Worm (Caenorhabditis elegans) whole organism, young adult: Measurements from ENCODE around the gene ZK84.2.

Source experiments
- B0035.1 ChIP-seq: sonication (generic microtip); optimal IDR thresholded peaks from 2 replicates; lab custom pipeline; 2016; ENCODE audit warnings: missing genetic modification characterization, mild to moderate bottlenecking, missing compliant biosample characterization, missing genotype, missing genetic modification reagents
- B0261.1 ChIP-seq: sonication (generic microtip); optimal IDR thresholded peaks from 2 replicates; lab custom pipeline; 2016; ENCODE audit warnings: mild to moderate bottlenecking, missing genetic modification characterization, moderate library complexity, missing compliant biosample characterization
- F10E7.11 ChIP-seq: sonication (generic microtip); optimal IDR thresholded peaks from 2 replicates; lab custom pipeline; 2017; ENCODE audit warnings: mild to moderate bottlenecking, missing genetic modification characterization, moderate library complexity, missing compliant biosample characterization
- F22D6.2 ChIP-seq: sonication (generic microtip); optimal IDR thresholded peaks from 2 replicates; lab custom pipeline; 2016; ENCODE audit warnings: mild to moderate bottlenecking, missing genetic modification characterization, missing compliant biosample characterization
- F37B4.10 ChIP-seq: fragments of 200-800 bp; sonication (Bioruptor generic); IDR thresholded peaks from 2 replicates; pipeline ENCODE4 v1.3.6; 2022; ENCODE audit warnings: missing genetic modification characterization, missing compliant biosample characterization
- F39B2.1 ChIP-seq: fragments of 200-800 bp; sonication (Bioruptor generic); IDR thresholded peaks from 2 replicates; pipeline ENCODE4 v1.3.6; 2022; ENCODE audit warnings: missing genetic modification reagents, missing genetic modification characterization, missing compliant biosample characterization
- F57C9.4 ChIP-seq: sonication (generic microtip); optimal IDR thresholded peaks from 2 replicates; lab custom pipeline; 2017; ENCODE audit warnings: mild to moderate bottlenecking, missing genetic modification characterization, missing compliant biosample characterization
- K12H6.12 ChIP-seq: fragments of 200-800 bp; sonication (Bioruptor generic); optimal IDR thresholded peaks from 2 replicates; lab custom pipeline; 2018; ENCODE audit warnings: mild to moderate bottlenecking, missing genetic modification characterization, missing compliant biosample characterization
- Y95B8A.8 ChIP-seq: fragments of 200-800 bp; sonication (Bioruptor generic); IDR thresholded peaks from 2 replicates; pipeline ENCODE4 v1.3.6; 2022; ENCODE audit warnings: missing genetic modification reagents, missing genetic modification characterization, missing compliant biosample characterization
- attf-3 ChIP-seq: fragments of 200-800 bp; sonication (Bioruptor generic); conservative IDR thresholded peaks from 2 replicates; pipeline ENCODE4 v1.3.6; 2022; ENCODE audit warnings: missing genetic modification reagents, missing genetic modification characterization, missing compliant biosample characterization
- attf-6 ChIP-seq: fragments of 200-800 bp; sonication (Bioruptor generic); IDR thresholded peaks from 2 replicates; pipeline ENCODE4 v1.3.6; 2022; ENCODE audit warnings: missing genetic modification reagents, missing genetic modification characterization, missing compliant biosample characterization
- ccch-3 ChIP-seq: fragments of 200-800 bp; sonication (Bioruptor generic); optimal IDR thresholded peaks from 2 replicates; lab custom pipeline; 2018; ENCODE audit warnings: mild to moderate bottlenecking, missing genetic modification characterization, missing compliant biosample characterization
- cebp-1 ChIP-seq, 2 experiments: fragments of 200-800 bp in 1 of 2; sonication (Bioruptor generic) in 1 of 2; sonication (generic microtip) in 1 of 2; IDR thresholded peaks in 1 of 2; optimal IDR thresholded peaks in 1 of 2; 2 replicates each; pipeline versions ENCODE4 v1.3.6 to Lab custom; 2017 to 2022; ENCODE audit warnings: missing compliant biosample characterization in 2 of 2, missing genetic modification characterization in 2 of 2, mild to moderate bottlenecking in 1 of 2, missing genetic modification reagents in 1 of 2, moderate library complexity in 1 of 2
- ceh-27 ChIP-seq: fragments of 200-800 bp; sonication (Bioruptor generic); optimal IDR thresholded peaks from 2 replicates; lab custom pipeline; 2018; ENCODE audit warnings: mild to moderate bottlenecking, missing genetic modification characterization, moderate library complexity, missing compliant biosample characterization
- chd-7 ChIP-seq: sonication (generic microtip); optimal IDR thresholded peaks from 2 replicates; lab custom pipeline; 2016; ENCODE audit warnings: mild to moderate bottlenecking, missing genetic modification characterization, moderate library complexity, missing compliant biosample characterization
- die-1 ChIP-seq: sonication (generic microtip); optimal IDR thresholded peaks from 2 replicates; lab custom pipeline; 2016; ENCODE audit warnings: missing genotype, mild to moderate bottlenecking, missing genetic modification characterization, missing compliant biosample characterization
- dpff-1 ChIP-seq: sonication (generic microtip); optimal IDR thresholded peaks from 2 replicates; lab custom pipeline; 2017; ENCODE audit warnings: mild to moderate bottlenecking, missing genetic modification characterization, missing compliant biosample characterization
- dpl-1 ChIP-seq: fragments of 150-350 bp; optimal IDR thresholded peaks from 2 replicates; lab custom pipeline; 2014; ENCODE audit warnings: missing biosample characterization, missing genetic modification reagents, missing genetic modification characterization
- egrh-3 ChIP-seq: fragments of 200-800 bp; sonication (Bioruptor generic); IDR thresholded peaks from 2 replicates; pipeline ENCODE4 v1.3.6; 2022; ENCODE audit warnings: missing genetic modification reagents, missing genetic modification characterization, missing compliant biosample characterization
- ekl-4 ChIP-seq: fragments of 200-800 bp; sonication (Bioruptor generic); IDR thresholded peaks from 2 replicates; pipeline ENCODE4 v1.3.6; 2022; ENCODE audit warnings: missing genetic modification reagents, missing genetic modification characterization, missing compliant biosample characterization
- fkh-3 ChIP-seq: sonication (generic microtip); optimal IDR thresholded peaks from 2 replicates; lab custom pipeline; 2016; ENCODE audit warnings: mild to moderate bottlenecking, missing genetic modification characterization, missing compliant biosample characterization
- him-1 ChIP-seq: sonication (generic microtip); optimal IDR thresholded peaks from 2 replicates; lab custom pipeline; 2016; ENCODE audit warnings: missing genotype, missing genetic modification reagents, missing genetic modification characterization, missing compliant biosample characterization
- hmg-1.2 ChIP-seq: fragments of 200-800 bp; sonication (Bioruptor generic); IDR thresholded peaks from 2 replicates; pipeline ENCODE4 v1.3.6; 2022; ENCODE audit warnings: missing genetic modification reagents, missing genetic modification characterization, missing compliant biosample characterization
- hrde-1 ChIP-seq: sonication (generic microtip); optimal IDR thresholded peaks from 2 replicates; lab custom pipeline; 2016; ENCODE audit warnings: missing genetic modification characterization, mild to moderate bottlenecking, missing compliant biosample characterization, moderate library complexity, missing genotype, missing genetic modification reagents, borderline replicate concordance
- let-526 ChIP-seq: fragments of 200-800 bp; sonication (Bioruptor generic); IDR thresholded peaks from 2 replicates; pipeline ENCODE4 v1.3.6; 2022; ENCODE audit warnings: missing genetic modification reagents, missing genetic modification characterization, missing compliant biosample characterization
- lir-1 ChIP-seq: fragments of 200-800 bp; sonication (Bioruptor generic); conservative IDR thresholded peaks from 2 replicates; pipeline ENCODE4 v1.3.6; 2022; ENCODE audit warnings: missing genetic modification reagents, missing genetic modification characterization, missing compliant biosample characterization
- madf-3 ChIP-seq: fragments of 200-800 bp; sonication (Bioruptor generic); IDR thresholded peaks from 2 replicates; pipeline ENCODE4 v1.3.6; 2022; ENCODE audit warnings: missing genetic modification reagents, missing genetic modification characterization, missing compliant biosample characterization
- mxl-1 ChIP-seq: sonication (generic microtip); optimal IDR thresholded peaks from 2 replicates; lab custom pipeline; 2016; ENCODE audit warnings: missing genetic modification characterization, missing compliant biosample characterization
- nhr-120 ChIP-seq: fragments of 200-800 bp; sonication (Bioruptor generic); IDR thresholded peaks from 2 replicates; pipeline ENCODE4 v1.3.6; 2022; ENCODE audit warnings: missing genetic modification characterization, missing compliant biosample characterization
- nhr-27 ChIP-seq: fragments of 200-800 bp; sonication (Bioruptor generic); optimal IDR thresholded peaks from 2 replicates; lab custom pipeline; 2018; ENCODE audit warnings: mild to moderate bottlenecking, missing genetic modification characterization, moderate library complexity, missing compliant biosample characterization
- nhr-80 ChIP-seq: sonication (generic microtip); optimal IDR thresholded peaks from 2 replicates; lab custom pipeline; 2016; ENCODE audit warnings: missing genetic modification characterization, missing compliant biosample characterization
- pbrm-1 ChIP-seq: fragments of 200-800 bp; sonication (Bioruptor generic); IDR thresholded peaks from 2 replicates; pipeline ENCODE4 v1.3.6; 2022; ENCODE audit warnings: missing genetic modification reagents, missing genetic modification characterization, missing compliant biosample characterization
- rcor-1 ChIP-seq: fragments of 200-800 bp; sonication (Bioruptor generic); IDR thresholded peaks from 2 replicates; pipeline ENCODE4 v1.3.6; 2022; ENCODE audit warnings: missing genetic modification reagents, missing genetic modification characterization, missing compliant biosample characterization
- repo-1 ChIP-seq: sonication (generic microtip); optimal IDR thresholded peaks from 2 replicates; lab custom pipeline; 2017; ENCODE audit warnings: mild to moderate bottlenecking, missing genetic modification characterization, missing compliant biosample characterization
- rpc-1 ChIP-seq, 2 experiments: fragments of 150-350 bp in 1 of 2; sonication (generic microtip) in 1 of 2; optimal IDR thresholded peaks; 2 replicates each; lab custom pipeline; 2014 to 2018; ENCODE audit warnings: missing biosample characterization in 1 of 2, missing genetic modification characterization in 1 of 2, missing genetic modification reagents in 1 of 2, missing genotype in 1 of 2
- sdz-38 ChIP-seq: sonication (generic microtip); optimal IDR thresholded peaks from 2 replicates; lab custom pipeline; 2016; ENCODE audit warnings: missing genotype, missing genetic modification characterization, missing compliant biosample characterization
- snpc-1.1 ChIP-seq: sonication (generic microtip); optimal IDR thresholded peaks from 2 replicates; lab custom pipeline; 2017; ENCODE audit warnings: missing genetic modification characterization, mild to moderate bottlenecking, missing compliant biosample characterization, antibody characterized with exemption, moderate library complexity, missing genotype, missing genetic modification reagents; ENCODE audit not compliant: insufficient read depth
- snpc-3.4 ChIP-seq: sonication (generic microtip); optimal IDR thresholded peaks from 2 replicates; lab custom pipeline; 2017; ENCODE audit warnings: missing genetic modification characterization, mild to moderate bottlenecking, missing compliant biosample characterization, antibody characterized with exemption, moderate library complexity, missing genotype, missing genetic modification reagents
- sptf-2 ChIP-seq: fragments of 200-800 bp; sonication (Bioruptor generic); optimal IDR thresholded peaks from 2 replicates; lab custom pipeline; 2018; ENCODE audit warnings: mild to moderate bottlenecking, missing genetic modification characterization, missing compliant biosample characterization
- tbx-9 ChIP-seq: sonication (generic microtip); optimal IDR thresholded peaks from 2 replicates; lab custom pipeline; 2016; ENCODE audit warnings: borderline replicate concordance, missing genetic modification characterization, inconsistent platforms, missing compliant biosample characterization
- unc-62 ChIP-seq: fragments of 150-350 bp; optimal IDR thresholded peaks from 2 replicates; lab custom pipeline; 2014; ENCODE audit warnings: missing biosample characterization, missing genetic modification reagents, missing genetic modification characterization
- zim-3 ChIP-seq: sonication (generic microtip); optimal IDR thresholded peaks from 2 replicates; lab custom pipeline; 2017; ENCODE audit warnings: mild to moderate bottlenecking, missing genetic modification characterization, moderate library complexity, missing compliant biosample characterization
- ztf-18 ChIP-seq: sonication (generic microtip); optimal IDR thresholded peaks from 2 replicates; lab custom pipeline; 2016; ENCODE audit warnings: missing genotype, mild to moderate bottlenecking, missing genetic modification characterization, missing compliant biosample characterization
- ztf-26 ChIP-seq: sonication (generic microtip); optimal IDR thresholded peaks from 2 replicates; lab custom pipeline; 2017; ENCODE audit warnings: missing genetic modification characterization, missing compliant biosample characterization
- ztf-3 ChIP-seq: fragments of 200-800 bp; sonication (Bioruptor generic); optimal IDR thresholded peaks from 2 replicates; lab custom pipeline; 2018; ENCODE audit warnings: mild to moderate bottlenecking, missing genetic modification characterization, missing compliant biosample characterization

ZK84.2 gene

ce11 chrII:6055927-6056326 is 41.8 kb downstream of the ZK84.2 start, which contains the start of gene R12C12.7:
TSS of gene R12C12.7 (minus strand) at chrII:6055985.
- TF ChIP-seq cebp-1 (GFP tag; IDR thresholded peaks at IDR 0.05; lab: Robert Waterston, UW): peak; percentile 41; the same call in 1 of the 2 replicates
- TF ChIP-seq cebp-1 (tag; optimal IDR thresholded peaks at IDR 0.05; lab: Kevin White, UChicago): peak; percentile 76
- no peak for TF ChIP-seq die-1 (tag; lab: Kevin White, UChicago)
- peak; percentile 32 for TF ChIP-seq nhr-80 (tag; lab: Kevin White, UChicago)
- no peak for TF ChIP-seq let-526 (GFP tag; lab: Robert Waterston, UW)
- no peak for TF ChIP-seq rcor-1
- peak; percentile 89 for TF ChIP-seq ztf-18 (tag; lab: Kevin White, UChicago)

ce11 chrII:6061495-6061894 is 47.3 kb downstream of the ZK84.2 start:
- TF ChIP-seq rpc-1 (optimal IDR thresholded peaks at IDR 0.05; lab: Kevin White, UChicago): no peak
- TF ChIP-seq rpc-1 (tag; optimal IDR thresholded peaks at IDR 0.05; lab: Kevin White, UChicago): no peak
- no peak for TF ChIP-seq ztf-26 (tag; lab: Kevin White, UChicago)
- no peak for TF ChIP-seq nhr-80 (tag; lab: Kevin White, UChicago)
- TF ChIP-seq sdz-38 (tag; lab: Kevin White, UChicago): no peak
- TF ChIP-seq sptf-2 (GFP tag; lab: Kevin White, UChicago): no peak
- TF ChIP-seq ekl-4 (GFP tag; lab: Robert Waterston, UW): peak; percentile 58; the same call in 1 of the 2 replicates
- TF ChIP-seq snpc-1.1 (tag; lab: Kevin White, UChicago): no peak
- no peak for TF ChIP-seq F57C9.4 (tag; lab: Kevin White, UChicago)
- TF ChIP-seq Y95B8A.8 (GFP tag; lab: Robert Waterston, UW): 0 out of 2 replicates have a peak, but pooled peaks have one; percentile 33
- peak; percentile 29; the same call in 1 of the 2 replicates for TF ChIP-seq hmg-1.2 (GFP tag; lab: Robert Waterston, UW)
- no peak for TF ChIP-seq B0035.1 (tag; lab: Kevin White, UChicago)
- no peak for TF ChIP-seq F37B4.10 (GFP tag; lab: Robert Waterston, UW)
- no peak for TF ChIP-seq dpff-1 (tag; lab: Kevin White, UChicago)
- no peak for TF ChIP-seq chd-7 (tag; lab: Kevin White, UChicago)
- peak; percentile 36 for TF ChIP-seq nhr-27 (tag; lab: Kevin White, UChicago)
- peak; percentile 64 for TF ChIP-seq dpl-1 (GFP tag; lab: Kevin White, UChicago)
- peak; percentile 59; the same call in 1 of the 2 replicates for TF ChIP-seq lir-1 (GFP tag; lab: Robert Waterston, UW)
- TF ChIP-seq tbx-9 (tag; lab: Kevin White, UChicago): no peak
- no peak for TF ChIP-seq mxl-1 (tag; lab: Kevin White, UChicago)
- TF ChIP-seq snpc-3.4: peak; percentile 23
- TF ChIP-seq madf-3: no peak
- no peak for TF ChIP-seq repo-1 (tag; lab: Kevin White, UChicago)
- TF ChIP-seq pbrm-1 (GFP tag; lab: Robert Waterston, UW): 0 out of 2 replicates have a peak, but pooled peaks have one; percentile 41
- TF ChIP-seq let-526 (GFP tag; lab: Robert Waterston, UW): no peak
- no peak for TF ChIP-seq egrh-3
- TF ChIP-seq ccch-3 (GFP tag; lab: Kevin White, UChicago): peak; percentile 56
- TF ChIP-seq F22D6.2 (tag; lab: Kevin White, UChicago): peak; percentile 56
- no peak for TF ChIP-seq F39B2.1 (GFP tag; lab: Robert Waterston, UW)
- no peak for TF ChIP-seq fkh-3 (tag; lab: Kevin White, UChicago)
- TF ChIP-seq ztf-3 (GFP tag; lab: Kevin White, UChicago): no peak
- TF ChIP-seq unc-62 (GFP tag; lab: Kevin White, UChicago): no peak
- TF ChIP-seq hrde-1 (tag; lab: Kevin White, UChicago): no peak
- TF ChIP-seq F10E7.11 (tag; lab: Kevin White, UChicago): no peak
- peak; percentile 73 for TF ChIP-seq ceh-27 (GFP tag; lab: Kevin White, UChicago)
- peak; percentile 41 for TF ChIP-seq K12H6.12 (tag; lab: Kevin White, UChicago)
- TF ChIP-seq attf-6 (GFP tag; lab: Robert Waterston, UW): no peak
- no peak for TF ChIP-seq nhr-120
- TF ChIP-seq zim-3 (tag; lab: Kevin White, UChicago): no peak
- TF ChIP-seq attf-3 (GFP tag; lab: Robert Waterston, UW): 0 out of 2 replicates have a peak, but pooled peaks have one; percentile 25
- peak; percentile 62 for TF ChIP-seq him-1 (tag; lab: Kevin White, UChicago)
- no peak for TF ChIP-seq B0261.1 (tag; lab: Kevin White, UChicago)
